Worm (Caenorhabditis elegans) whole organism, L4 larva: ENCODE results near the gene him-14.

Source experiments
- F44E2.7 ChIP-seq: fragments of 200-800 bp; sonication (Bioruptor generic); IDR thresholded peaks from 2 replicates; pipeline ENCODE4 v2.1.2; 2022; ENCODE audit warnings: missing genetic modification characterization, missing compliant biosample characterization
- T20F7.1 ChIP-seq: fragments of 200-800 bp; sonication (Bioruptor generic); optimal IDR thresholded peaks from 2 replicates; lab custom pipeline; 2018; ENCODE audit warnings: mild to moderate bottlenecking, missing genetic modification characterization, missing compliant biosample characterization
- Y48G9A.11 ChIP-seq: fragments of 200-800 bp; sonication (Bioruptor generic); IDR thresholded peaks from 2 replicates; pipeline ENCODE4 v1.3.6; 2022; ENCODE audit warnings: missing genetic modification reagents, missing genetic modification characterization, missing compliant biosample characterization
- aha-1 ChIP-seq: fragments of 150-350 bp; peaks from one replicate; lab custom pipeline; 2014; ENCODE audit warnings: missing biosample characterization, missing genetic modification characterization
- ceh-20 ChIP-seq: fragments of 200-800 bp; sonication (Bioruptor generic); IDR thresholded peaks from 2 replicates; pipeline ENCODE4 v1.3.6; 2022; ENCODE audit warnings: missing genetic modification reagents, missing genetic modification characterization, missing compliant biosample characterization
- ceh-32 ChIP-seq: sonication (generic microtip); optimal IDR thresholded peaks from 2 replicates; lab custom pipeline; 2016; ENCODE audit warnings: mild to moderate bottlenecking, missing genetic modification characterization, missing compliant biosample characterization; ENCODE audit not compliant: poor library complexity
- cey-2 ChIP-seq: sonication (generic microtip); optimal IDR thresholded peaks from 3 replicates; lab custom pipeline; 2017; ENCODE audit warnings: missing genetic modification characterization, mild to moderate bottlenecking, missing compliant biosample characterization, antibody characterized with exemption, borderline replicate concordance; ENCODE audit not compliant: insufficient read depth
- ctbp-1 ChIP-seq: fragments of 200-800 bp; sonication (Bioruptor generic); IDR thresholded peaks from 2 replicates; pipeline ENCODE4 v1.3.6; 2022; ENCODE audit warnings: missing genetic modification reagents, missing genetic modification characterization, missing compliant biosample characterization
- daf-16 ChIP-seq, 3 experiments: sonication (generic microtip); optimal IDR thresholded peaks; 2 replicates each; lab custom pipeline; 2016 to 2017; ENCODE audit warnings: missing genetic modification characterization in 3 of 3, missing genetic modification reagents in 3 of 3, mild to moderate bottlenecking in 2 of 3, missing compliant biosample characterization in 2 of 3, missing biosample characterization in 1 of 3, moderate library complexity in 1 of 3
- daf-8 ChIP-seq: fragments of 200-800 bp; sonication (Bioruptor generic); IDR thresholded peaks from 2 replicates; pipeline ENCODE4 v1.3.6; 2022; ENCODE audit warnings: missing genetic modification characterization, missing compliant biosample characterization
- dmd-6 ChIP-seq: fragments of 200-800 bp; sonication (Bioruptor generic); IDR thresholded peaks from 2 replicates; pipeline ENCODE4 v1.3.6; 2022; ENCODE audit warnings: missing genetic modification reagents, missing genetic modification characterization, missing compliant biosample characterization
- dmd-8 ChIP-seq: fragments of 200-800 bp; sonication (Bioruptor generic); IDR thresholded peaks from 2 replicates; pipeline ENCODE4 v1.3.6; 2022; ENCODE audit warnings: missing genetic modification characterization, missing compliant biosample characterization
- duxl-1 ChIP-seq: sonication (generic microtip); optimal IDR thresholded peaks from 2 replicates; lab custom pipeline; 2016; ENCODE audit warnings: mild to moderate bottlenecking, missing genetic modification characterization, moderate library complexity, missing compliant biosample characterization; ENCODE audit not compliant: poor library complexity
- dve-1 ChIP-seq: sonication (generic microtip); optimal IDR thresholded peaks from 2 replicates; lab custom pipeline; 2017; ENCODE audit warnings: antibody characterized with exemption, mild to moderate bottlenecking, missing genetic modification characterization, missing compliant biosample characterization; ENCODE audit not compliant: insufficient read depth
- egl-43 ChIP-seq: fragments of 200-800 bp; sonication (Bioruptor generic); IDR thresholded peaks from 2 replicates; pipeline ENCODE4 v1.3.6; 2022; ENCODE audit warnings: missing genetic modification reagents, missing genetic modification characterization, missing compliant biosample characterization
- fkh-10 ChIP-seq: fragments of 150-350 bp; optimal IDR thresholded peaks from 2 replicates; lab custom pipeline; 2014; ENCODE audit warnings: missing biosample characterization, missing genetic modification reagents, missing genetic modification characterization
- hlh-11 ChIP-seq: fragments of 200-800 bp; sonication (Bioruptor generic); optimal IDR thresholded peaks from 2 replicates; lab custom pipeline; 2018; ENCODE audit warnings: mild to moderate bottlenecking, missing genetic modification characterization, missing compliant biosample characterization
- hlh-30 ChIP-seq: sonication (generic microtip); optimal IDR thresholded peaks from 2 replicates; lab custom pipeline; 2017; ENCODE audit warnings: antibody characterized with exemption, mild to moderate bottlenecking, missing genetic modification characterization, missing compliant biosample characterization; ENCODE audit not compliant: insufficient read depth
- hmg-1.1 ChIP-seq: fragments of 200-800 bp; sonication (Bioruptor generic); IDR thresholded peaks from 2 replicates; pipeline ENCODE4 v1.3.6; 2022; ENCODE audit warnings: missing genetic modification reagents, missing genetic modification characterization, missing compliant biosample characterization
- lim-7 ChIP-seq: fragments of 200-800 bp; sonication (Bioruptor generic); IDR thresholded peaks from 2 replicates; pipeline ENCODE4 v1.3.6; 2022; ENCODE audit warnings: missing genetic modification characterization, missing compliant biosample characterization
- lin-15B ChIP-seq: fragments of 150-350 bp; sonication (generic microtip); optimal IDR thresholded peaks from 3 replicates; lab custom pipeline; 2014; ENCODE audit warnings: missing biosample characterization, missing genetic modification characterization
- lin-38 ChIP-seq: fragments of 200-800 bp; sonication (Bioruptor generic); IDR thresholded peaks from 2 replicates; pipeline ENCODE4 v1.3.6; 2022; ENCODE audit warnings: missing genetic modification reagents, missing genetic modification characterization, missing compliant biosample characterization
- lir-3 ChIP-seq: sonication (generic microtip); optimal IDR thresholded peaks from 2 replicates; lab custom pipeline; 2016; ENCODE audit warnings: mild to moderate bottlenecking, missing genetic modification characterization, missing compliant biosample characterization
- lsy-2 ChIP-seq, 2 experiments: fragments of 150-350 bp in 1 of 2; sonication (generic microtip) in 1 of 2; optimal IDR thresholded peaks; 2 replicates each; lab custom pipeline; 2014 to 2017; ENCODE audit warnings: missing biosample characterization in 2 of 2, missing genetic modification characterization in 2 of 2
- madf-5 ChIP-seq, 2 experiments: fragments of 200-800 bp; sonication (Bioruptor generic); IDR thresholded peaks; 2 replicates each; pipeline ENCODE4 v1.3.6; 2022; ENCODE audit warnings: missing compliant biosample characterization in 2 of 2, missing genetic modification characterization in 2 of 2
- madf-9 ChIP-seq: fragments of 200-800 bp; sonication (Bioruptor generic); conservative IDR thresholded peaks from 2 replicates; pipeline ENCODE4 v1.3.6; 2022; ENCODE audit warnings: missing genetic modification reagents, missing genetic modification characterization, missing compliant biosample characterization
- mdl-1 ChIP-seq, 2 experiments: fragments of 150-350 bp in 1 of 2; sonication (generic microtip) in 1 of 2; optimal IDR thresholded peaks; 2 replicates each; lab custom pipeline; 2014 to 2017; ENCODE audit warnings: missing biosample characterization in 2 of 2, missing genetic modification characterization in 2 of 2
- mep-1 ChIP-seq: fragments of 150-350 bp; sonication (generic microtip); optimal IDR thresholded peaks from 3 replicates; lab custom pipeline; 2014; ENCODE audit warnings: missing biosample characterization, missing genetic modification characterization
- mes-2 ChIP-seq: sonication (generic microtip); optimal IDR thresholded peaks from 2 replicates; lab custom pipeline; 2016; ENCODE audit warnings: missing genotype, mild to moderate bottlenecking, missing genetic modification characterization, missing compliant biosample characterization; ENCODE audit not compliant: poor library complexity, severe bottlenecking
- mxl-3 ChIP-seq: fragments of 200-800 bp; sonication (Bioruptor generic); optimal IDR thresholded peaks from 2 replicates; lab custom pipeline; 2018; ENCODE audit warnings: mild to moderate bottlenecking, missing genetic modification characterization, missing compliant biosample characterization
- nhr-111 ChIP-seq: fragments of 200-800 bp; sonication (Bioruptor generic); optimal IDR thresholded peaks from 2 replicates; lab custom pipeline; 2018; ENCODE audit warnings: mild to moderate bottlenecking, missing genetic modification characterization, missing compliant biosample characterization
- nhr-237 ChIP-seq: sonication (generic microtip); optimal IDR thresholded peaks from 2 replicates; lab custom pipeline; 2017; ENCODE audit warnings: missing biosample characterization, missing genetic modification characterization
- nhr-28 ChIP-seq: fragments of 150-350 bp; optimal IDR thresholded peaks from 2 replicates; lab custom pipeline; 2014; ENCODE audit warnings: missing biosample characterization, missing genetic modification characterization
- php-3 ChIP-seq: fragments of 200-800 bp; sonication (Bioruptor generic); IDR thresholded peaks from 2 replicates; pipeline ENCODE4 v1.3.6; 2022; ENCODE audit warnings: missing genetic modification reagents, missing genetic modification characterization, missing compliant biosample characterization
- saeg-2 ChIP-seq: fragments of 200-800 bp; sonication (Bioruptor generic); IDR thresholded peaks from 2 replicates; pipeline ENCODE4 v1.3.6; 2022; ENCODE audit warnings: missing genetic modification reagents, missing genetic modification characterization, missing compliant biosample characterization
- set-16 ChIP-seq: fragments of 200-800 bp; sonication (Bioruptor generic); IDR thresholded peaks from 2 replicates; pipeline ENCODE4 v1.3.6; 2022; ENCODE audit warnings: missing genetic modification reagents, missing genetic modification characterization, missing compliant biosample characterization
- snpc-4 ChIP-seq: fragments of 150-350 bp; optimal IDR thresholded peaks from 2 replicates; lab custom pipeline; 2014; ENCODE audit warnings: missing biosample characterization, missing genetic modification characterization
- spr-3 ChIP-seq: fragments of 200-800 bp; sonication (Bioruptor generic); optimal IDR thresholded peaks from 2 replicates; lab custom pipeline; 2018; ENCODE audit warnings: mild to moderate bottlenecking, missing genetic modification characterization, missing compliant biosample characterization
- tag-97 ChIP-seq: fragments of 200-800 bp; sonication (Bioruptor generic); IDR thresholded peaks from 2 replicates; pipeline ENCODE4 v1.3.6; 2022; ENCODE audit warnings: missing genetic modification characterization, missing compliant biosample characterization
- unc-130 ChIP-seq: sonication (generic microtip); optimal IDR thresholded peaks from 2 replicates; lab custom pipeline; 2016; ENCODE audit warnings: missing genetic modification reagents, missing genetic modification characterization, missing compliant biosample characterization
- unc-62 ChIP-seq, 3 experiments: fragments of 150-350 bp in 1 of 3; sonication (generic microtip); optimal IDR thresholded peaks in 2 of 3; peaks in 1 of 3; 1 replicate in 1 of 3; 2 replicates in 2 of 3; lab custom pipeline; 2014 to 2017; ENCODE audit warnings: missing biosample characterization in 3 of 3, missing genetic modification characterization in 3 of 3, missing genetic modification reagents in 3 of 3, missing genotype in 1 of 3
- zfp-2 ChIP-seq: sonication (generic microtip); optimal IDR thresholded peaks from 2 replicates; lab custom pipeline; 2016; ENCODE audit warnings: mild to moderate bottlenecking, missing genetic modification characterization, missing compliant biosample characterization
- zfp-3 ChIP-seq: fragments of 200-800 bp; sonication (Bioruptor generic); conservative IDR thresholded peaks from 2 replicates; pipeline ENCODE4 v1.3.6; 2022; ENCODE audit warnings: missing genetic modification reagents, missing genetic modification characterization, missing compliant biosample characterization
- zip-11 ChIP-seq: fragments of 200-800 bp; sonication (Bioruptor generic); IDR thresholded peaks from 2 replicates; pipeline ENCODE4 v1.3.6; 2022; ENCODE audit warnings: missing genetic modification characterization, missing compliant biosample characterization
- ztf-11 ChIP-seq: fragments of 150-350 bp; optimal IDR thresholded peaks from 2 replicates; lab custom pipeline; 2014; ENCODE audit warnings: missing biosample characterization, missing genetic modification characterization

him-14 gene

ce11 chrII:7037659-7038342 lies 32.0 kb downstream of the him-14 start, which contains the start of gene cin-4:
Gene cin-4, plus strand, starts transcription at chrII:7038292.
- TF ChIP-seq lin-15B (no peak), lin-38 (GFP tag; lab: Robert Waterston, UW) (peak; percentile 54), zfp-3 (GFP tag; lab: Robert Waterston, UW) (no peak), unc-130 (GFP tag; lab: Kevin White, UChicago) (peak; percentile 42), lsy-2 (tag; optimal IDR thresholded peaks at IDR 0.05; lab: Kevin White, UChicago) (no peak), Y48G9A.11 (peak; percentile 47; the same call in 1 of the 2 replicates), dve-1 (tag; lab: Kevin White, UChicago) (no peak), spr-3 (GFP tag; lab: Kevin White, UChicago) (no peak), duxl-1 (tag; lab: Kevin White, UChicago) (no peak), lir-3 (tag; lab: Kevin White, UChicago) (no peak), set-16 (GFP tag; lab: Robert Waterston, UW) (no peak), tag-97 (GFP tag; lab: Robert Waterston, UW) (no peak), hlh-30 (tag; lab: Kevin White, UChicago) (no peak)

- TF ChIP-seq Y48G9A.11 (no peak), lim-7 (GFP tag; lab: Robert Waterston, UW) (no peak), saeg-2 (GFP tag; lab: Robert Waterston, UW) (no peak), hlh-30 (tag; lab: Kevin White, UChicago) (peak; percentile 11), mes-2 (tag; lab: Kevin White, UChicago) (no peak), aha-1 (tag; lab: Kevin White, UChicago) (peak; percentile 93), dmd-8 (no peak), unc-130 (GFP tag; lab: Kevin White, UChicago) (no peak), ztf-11 (tag; lab: Kevin White, UChicago) (no peak), mxl-3 (GFP tag; lab: Kevin White, UChicago) (no peak), ceh-20 (GFP tag; lab: Robert Waterston, UW) (no peak), cey-2 (no peak), unc-62 (GFP tag; optimal IDR thresholded peaks at IDR 0.05 in 1 of 2; lab: Kevin White, UChicago) (peak in 1 of 2 experiments; percentile 95), unc-62 (tag; optimal IDR thresholded peaks at IDR 0.05; lab: Kevin White, UChicago) (no peak), egl-43 (GFP tag; lab: Robert Waterston, UW) (no peak), ceh-32 (tag; lab: Kevin White, UChicago) (no peak), nhr-28 (peak; percentile 62), zfp-2 (tag; lab: Kevin White, UChicago) (no peak), mep-1 (no peak), zip-11 (no peak), nhr-237 (tag; lab: Kevin White, UChicago) (no peak), daf-16 (GFP tag; optimal IDR thresholded peaks at IDR 0.05; lab: Kevin White, UChicago) (no peak), daf-16 (tag; optimal IDR thresholded peaks at IDR 0.05; lab: Kevin White, UChicago) (peak; percentile 69), hmg-1.1 (GFP tag; lab: Robert Waterston, UW) (no peak), snpc-4 (tag; lab: Kevin White, UChicago) (no peak), dmd-6 (GFP tag; lab: Robert Waterston, UW) (peak; percentile 71), php-3 (0 out of 2 replicates have a peak, but pooled peaks have one; percentile 25), T20F7.1 (GFP tag; lab: Kevin White, UChicago) (peak; percentile 52), daf-8 (GFP tag; lab: Robert Waterston, UW) (no peak), ctbp-1 (GFP tag; lab: Robert Waterston, UW) (no peak), madf-9 (GFP tag; lab: Robert Waterston, UW) (no peak), F44E2.7 (no peak), nhr-111 (no peak), madf-5 (GFP tag; IDR thresholded peaks at IDR 0.05; lab: Robert Waterston, UW) (no peak), hlh-11 (tag; lab: Kevin White, UChicago) (peak; percentile 63), fkh-10 (GFP tag; lab: Kevin White, UChicago) (no peak), mdl-1 (tag; optimal IDR thresholded peaks at IDR 0.05; lab: Kevin White, UChicago) (peak in 1 of 2 experiments; percentile 14)
Measured at ce11 chrII:7031137-7031697, 38.5 kb downstream of the him-14 start.
